Worm (Caenorhabditis elegans): ENCODE data around the gene pxn-1.

pxn-1 gene

ce11 chrV:8517711-8518110, 23.0 kb downstream of the pxn-1 start:
- TF ChIP-seq tbx-9 (tag; optimal IDR thresholded peaks at IDR 0.05; ENCODE audit: borderline replicate concordance), result no peak
- TF ChIP-seq T07F8.4 (tag; optimal IDR thresholded peaks at IDR 0.05), result no peak
- peak; percentile 5 for TF ChIP-seq lsl-1 (GFP tag; optimal IDR thresholded peaks at IDR 0.05)
- TF ChIP-seq B0035.1 (tag; optimal IDR thresholded peaks at IDR 0.05), result no peak
- no peak for TF ChIP-seq madf-10 (tag; optimal IDR thresholded peaks at IDR 0.05)
- peak; percentile 49 for TF ChIP-seq efl-1 (GFP tag; optimal IDR thresholded peaks at IDR 0.05)
- TF ChIP-seq C06A6.2 (GFP tag; conservative IDR thresholded peaks at IDR 0.05), result no peak
- peak; percentile 65 for TF ChIP-seq madf-6 (GFP tag; IDR thresholded peaks at IDR 0.05)
- 0 out of 2 replicates have a peak, but pooled peaks have one; percentile 15 for TF ChIP-seq madf-8 (GFP tag; conservative IDR thresholded peaks at IDR 0.05)

- TF ChIP-seq hmg-1.2 (GFP tag; IDR thresholded peaks at IDR 0.05) (peak; percentile 35; the same call in 1 of the 2 replicates), ztf-28 (GFP tag; IDR thresholded peaks at IDR 0.05) (no peak), ceh-100 (GFP tag; IDR thresholded peaks at IDR 0.05) (no peak), dox-1 (GFP tag; IDR thresholded peaks at IDR 0.05) (peak; percentile 36; the same call in 1 of the 2 replicates), D2030.7 (GFP tag; IDR thresholded peaks at IDR 0.05) (no peak), lsl-1 (GFP tag; optimal IDR thresholded peaks at IDR 0.05) (peak; percentile 14), dpff-1 (tag; optimal IDR thresholded peaks at IDR 0.05) (peak; percentile 33), cebp-2 (GFP tag; IDR thresholded peaks at IDR 0.05) (no peak), snpc-4 (GFP tag; optimal IDR thresholded peaks at IDR 0.05) (peak; percentile 21), snpc-4 (tag; optimal IDR thresholded peaks at IDR 0.05) (peak in 1 of 4 experiments; percentile 12), snpc-3.4 (tag; optimal IDR thresholded peaks at IDR 0.05) (peak; percentile 14), lin-40 (tag; optimal IDR thresholded peaks at IDR 0.05) (no peak), hmg-20 (GFP tag; IDR thresholded peaks at IDR 0.05) (no peak), attf-6 (GFP tag; IDR thresholded peaks at IDR 0.05) (no peak), let-607 (tag; optimal IDR thresholded peaks at IDR 0.05) (no peak), nfyb-1 (GFP tag; IDR thresholded peaks at IDR 0.05) (no peak), ceh-27 (GFP tag; optimal IDR thresholded peaks at IDR 0.05) (peak; percentile 40), F55B11.4 (tag; optimal IDR thresholded peaks at IDR 0.05; ENCODE audit: borderline replicate concordance, insufficient read depth) (no peak), F49E8.2 (tag; optimal IDR thresholded peaks at IDR 0.05; ENCODE audit: insufficient read depth) (no peak), ztf-22 (GFP tag; optimal IDR thresholded peaks at IDR 0.05) (no peak), K12H6.12 (tag; optimal IDR thresholded peaks at IDR 0.05) (peak; percentile 7), T26A5.8 (tag; optimal IDR thresholded peaks at IDR 0.05) (no peak), egl-18 (GFP tag; IDR thresholded peaks at IDR 0.05) (no peak), madf-3 (GFP tag; IDR thresholded peaks at IDR 0.05) (no peak), hlh-26 (GFP tag; conservative IDR thresholded peaks at IDR 0.05) (no peak), xnd-1 (tag; optimal IDR thresholded peaks at IDR 0.05) (peak; percentile 18)
These were observed 23.6 kb downstream of the pxn-1 start for ce11 chrV:8518283-8518682.

ce11 chrV:8518822-8519392, 24.2 kb downstream of the pxn-1 start, which contains the start of gene F45F2.10:
Gene F45F2.10 (minus strand): TSS chrV:8518872.
- TF ChIP-seq ceh-91 (GFP tag; IDR thresholded peaks at IDR 0.05), result no peak
- TF ChIP-seq dox-1 (GFP tag; IDR thresholded peaks at IDR 0.05), result peak; percentile 41; the same call in 1 of the 2 replicates
- TF ChIP-seq tbp1 (GFP tag; optimal IDR thresholded peaks at IDR 0.05), result peak; percentile 17
- TF ChIP-seq rcor-1 (GFP tag; IDR thresholded peaks at IDR 0.05), result no peak
- no peak for TF ChIP-seq Y53F4B.3 (GFP tag; IDR thresholded peaks at IDR 0.05)
- TF ChIP-seq egl-44 (GFP tag; IDR thresholded peaks at IDR 0.05), result no peak
- no peak for TF ChIP-seq ztf-18 (tag; optimal IDR thresholded peaks at IDR 0.05)
- TF ChIP-seq ztf-3 (GFP tag; optimal IDR thresholded peaks at IDR 0.05), result no peak
- no peak for TF ChIP-seq B0035.1 (tag; optimal IDR thresholded peaks at IDR 0.05)
- no peak for TF ChIP-seq ztf-28 (GFP tag; IDR thresholded peaks at IDR 0.05)
- no peak for TF ChIP-seq dpl-1 (GFP tag; optimal IDR thresholded peaks at IDR 0.05)
- no peak for TF ChIP-seq zfh-2 (GFP tag; conservative IDR thresholded peaks at IDR 0.05)
- no peak for TF ChIP-seq lin-54 (GFP tag; optimal IDR thresholded peaks at IDR 0.05)
- no peak for TF ChIP-seq Y67H2A.10 (GFP tag; conservative IDR thresholded peaks at IDR 0.05)
- no peak for TF ChIP-seq repo-1 (tag; optimal IDR thresholded peaks at IDR 0.05)
- TF ChIP-seq lsl-1 (GFP tag; optimal IDR thresholded peaks at IDR 0.05), result no peak
- TF ChIP-seq egl-18 (GFP tag; IDR thresholded peaks at IDR 0.05), result no peak
